Worm (Caenorhabditis elegans): Measurements from ENCODE around the gene pgph-3.

ce11 chrV:5756193-5756592 is 7.5 kb downstream of the pgph-3 start, which contains the start of gene C53A3.3:
- TF ChIP-seq ets-4 (GFP tag; optimal IDR thresholded peaks at IDR 0.05) (no peak), pha-4 (tag; optimal IDR thresholded peaks at IDR 0.05) (no peak), B0035.1 (tag; optimal IDR thresholded peaks at IDR 0.05) (no peak), F49E8.2 (tag; optimal IDR thresholded peaks at IDR 0.05; ENCODE audit: insufficient read depth) (no peak)
